Worm (Caenorhabditis elegans) whole organism, L4 larva: ENCODE measurements around the gene sqst-2.
A peak's percentile ranks its signal among the peaks of the same experiment; 100 is the strongest.

Experiments
- D1046.2 ChIP-seq: fragments of 200-800 bp; sonication (Bioruptor generic); IDR thresholded peaks from 2 replicates; pipeline ENCODE4 v1.3.6; 2022; ENCODE audit warnings: missing genetic modification characterization, missing compliant biosample characterization
- Y48G9A.11 ChIP-seq: fragments of 200-800 bp; sonication (Bioruptor generic); IDR thresholded peaks from 2 replicates; pipeline ENCODE4 v1.3.6; 2022; ENCODE audit warnings: missing genetic modification reagents, missing genetic modification characterization, missing compliant biosample characterization
- ZK337.2 ChIP-seq: fragments of 200-800 bp; sonication (Bioruptor generic); IDR thresholded peaks from 2 replicates; pipeline ENCODE4 v1.3.6; 2022; ENCODE audit warnings: missing genetic modification reagents, missing genetic modification characterization, missing compliant biosample characterization
- ZK546.5 ChIP-seq, 2 experiments: sonication (generic microtip); optimal IDR thresholded peaks; 2 replicates each; lab custom pipeline; 2017; ENCODE audit warnings: missing biosample characterization in 2 of 2, missing genetic modification characterization in 2 of 2
- aha-1 ChIP-seq: fragments of 150-350 bp; peaks from one replicate; lab custom pipeline; 2014; ENCODE audit warnings: missing biosample characterization, missing genetic modification characterization
- aly-2 ChIP-seq: sonication (generic microtip); optimal IDR thresholded peaks from 2 replicates; lab custom pipeline; 2018; ENCODE audit warnings: missing biosample characterization, missing genetic modification characterization
- arid-1 ChIP-seq: fragments of 200-800 bp; sonication (Bioruptor generic); conservative IDR thresholded peaks from 2 replicates; pipeline ENCODE4 v1.3.6; 2022; ENCODE audit warnings: missing genetic modification reagents, missing genetic modification characterization, missing compliant biosample characterization
- ceh-82 ChIP-seq: sonication (generic microtip); optimal IDR thresholded peaks from 2 replicates; lab custom pipeline; 2017; ENCODE audit warnings: missing biosample characterization, missing genetic modification characterization
- daf-16 ChIP-seq, 3 experiments: sonication (generic microtip); optimal IDR thresholded peaks; 2 replicates each; lab custom pipeline; 2016 to 2017; ENCODE audit warnings: missing genetic modification characterization in 3 of 3, missing genetic modification reagents in 3 of 3, mild to moderate bottlenecking in 2 of 3, missing compliant biosample characterization in 2 of 3, missing biosample characterization in 1 of 3, moderate library complexity in 1 of 3
- dmd-8 ChIP-seq: fragments of 200-800 bp; sonication (Bioruptor generic); IDR thresholded peaks from 2 replicates; pipeline ENCODE4 v1.3.6; 2022; ENCODE audit warnings: missing genetic modification characterization, missing compliant biosample characterization
- gei-8 ChIP-seq: fragments of 200-800 bp; sonication (Bioruptor generic); optimal IDR thresholded peaks from 2 replicates; lab custom pipeline; 2018; ENCODE audit warnings: mild to moderate bottlenecking, missing genetic modification characterization, missing compliant biosample characterization
- hlh-11 ChIP-seq: fragments of 200-800 bp; sonication (Bioruptor generic); optimal IDR thresholded peaks from 2 replicates; lab custom pipeline; 2018; ENCODE audit warnings: mild to moderate bottlenecking, missing genetic modification characterization, missing compliant biosample characterization
- lim-7 ChIP-seq: fragments of 200-800 bp; sonication (Bioruptor generic); IDR thresholded peaks from 2 replicates; pipeline ENCODE4 v1.3.6; 2022; ENCODE audit warnings: missing genetic modification characterization, missing compliant biosample characterization
- lin-1 ChIP-seq: fragments of 200-800 bp; sonication (Bioruptor generic); IDR thresholded peaks from 2 replicates; pipeline ENCODE4 v1.3.6; 2022; ENCODE audit warnings: missing genetic modification reagents, missing genetic modification characterization, missing compliant biosample characterization
- lin-13 ChIP-seq: fragments of 150-350 bp; optimal IDR thresholded peaks from 2 replicates; lab custom pipeline; 2014; ENCODE audit warnings: missing biosample characterization, missing genetic modification reagents, missing genetic modification characterization
- lin-29 ChIP-seq: fragments of 200-800 bp; sonication (Bioruptor generic); IDR thresholded peaks from 2 replicates; pipeline ENCODE4 v1.3.6; 2022; ENCODE audit warnings: missing genetic modification reagents, missing genetic modification characterization, missing compliant biosample characterization
- lir-3 ChIP-seq: sonication (generic microtip); optimal IDR thresholded peaks from 2 replicates; lab custom pipeline; 2016; ENCODE audit warnings: mild to moderate bottlenecking, missing genetic modification characterization, missing compliant biosample characterization
- lsy-2 ChIP-seq, 2 experiments: fragments of 150-350 bp in 1 of 2; sonication (generic microtip) in 1 of 2; optimal IDR thresholded peaks; 2 replicates each; lab custom pipeline; 2014 to 2017; ENCODE audit warnings: missing biosample characterization in 2 of 2, missing genetic modification characterization in 2 of 2
- madf-9 ChIP-seq: fragments of 200-800 bp; sonication (Bioruptor generic); conservative IDR thresholded peaks from 2 replicates; pipeline ENCODE4 v1.3.6; 2022; ENCODE audit warnings: missing genetic modification reagents, missing genetic modification characterization, missing compliant biosample characterization
- mdt-29 ChIP-seq: fragments of 200-800 bp; sonication (Bioruptor generic); IDR thresholded peaks from 2 replicates; pipeline ENCODE4 v1.3.6; 2022; ENCODE audit warnings: missing genetic modification reagents, missing genetic modification characterization, missing compliant biosample characterization
- nhr-6 ChIP-seq: fragments of 150-350 bp; optimal IDR thresholded peaks from 2 replicates; lab custom pipeline; 2014; ENCODE audit warnings: missing biosample characterization, missing genetic modification characterization
- nhr-77 ChIP-seq: fragments of 150-350 bp; optimal IDR thresholded peaks from 2 replicates; lab custom pipeline; 2014; ENCODE audit warnings: missing biosample characterization, missing genetic modification characterization
- php-3 ChIP-seq: fragments of 200-800 bp; sonication (Bioruptor generic); IDR thresholded peaks from 2 replicates; pipeline ENCODE4 v1.3.6; 2022; ENCODE audit warnings: missing genetic modification reagents, missing genetic modification characterization, missing compliant biosample characterization
- saeg-2 ChIP-seq: fragments of 200-800 bp; sonication (Bioruptor generic); IDR thresholded peaks from 2 replicates; pipeline ENCODE4 v1.3.6; 2022; ENCODE audit warnings: missing genetic modification reagents, missing genetic modification characterization, missing compliant biosample characterization
- snpc-4 ChIP-seq: fragments of 150-350 bp; optimal IDR thresholded peaks from 2 replicates; lab custom pipeline; 2014; ENCODE audit warnings: missing biosample characterization, missing genetic modification characterization
- spr-3 ChIP-seq: fragments of 200-800 bp; sonication (Bioruptor generic); optimal IDR thresholded peaks from 2 replicates; lab custom pipeline; 2018; ENCODE audit warnings: mild to moderate bottlenecking, missing genetic modification characterization, missing compliant biosample characterization
- tra-1 ChIP-seq: fragments of 200-800 bp; sonication (Bioruptor generic); IDR thresholded peaks from 2 replicates; pipeline ENCODE4 v1.3.6; 2022; ENCODE audit warnings: missing genetic modification reagents, missing genetic modification characterization, missing compliant biosample characterization
- unc-130 ChIP-seq: sonication (generic microtip); optimal IDR thresholded peaks from 2 replicates; lab custom pipeline; 2016; ENCODE audit warnings: missing genetic modification reagents, missing genetic modification characterization, missing compliant biosample characterization
- unc-62 ChIP-seq, 3 experiments: fragments of 150-350 bp in 1 of 3; sonication (generic microtip); optimal IDR thresholded peaks in 2 of 3; peaks in 1 of 3; 1 replicate in 1 of 3; 2 replicates in 2 of 3; lab custom pipeline; 2014 to 2017; ENCODE audit warnings: missing biosample characterization in 3 of 3, missing genetic modification characterization in 3 of 3, missing genetic modification reagents in 3 of 3, missing genotype in 1 of 3
- vab-7 ChIP-seq: fragments of 200-800 bp; sonication (Bioruptor generic); IDR thresholded peaks from 2 replicates; pipeline ENCODE4 v1.3.6; 2022; ENCODE audit warnings: missing genetic modification reagents, missing genetic modification characterization, missing compliant biosample characterization
- zip-11 ChIP-seq: fragments of 200-800 bp; sonication (Bioruptor generic); IDR thresholded peaks from 2 replicates; pipeline ENCODE4 v1.3.6; 2022; ENCODE audit warnings: missing genetic modification characterization, missing compliant biosample characterization
- zip-2 ChIP-seq: fragments of 150-350 bp; optimal IDR thresholded peaks from 2 replicates; lab custom pipeline; 2014; ENCODE audit warnings: missing biosample characterization, missing genetic modification characterization
- ztf-11 ChIP-seq: fragments of 150-350 bp; optimal IDR thresholded peaks from 2 replicates; lab custom pipeline; 2014; ENCODE audit warnings: missing biosample characterization, missing genetic modification characterization

Gene sqst-2

ce11 chrIV:7344020-7344419 lies 15.2 kb upstream of the sqst-2 start (continued):
- TF ChIP-seq spr-3 (GFP tag; lab: Kevin White, UChicago) (no peak), nhr-77 (tag; lab: Kevin White, UChicago) (peak; percentile 6), hlh-11 (tag; lab: Kevin White, UChicago) (peak; percentile 9), vab-7 (GFP tag; lab: Robert Waterston, UW) (peak; percentile 61; the same call in 1 of the 2 replicates), dmd-8 (GFP tag; lab: Robert Waterston, UW) (peak; percentile 82), Y48G9A.11 (GFP tag; lab: Robert Waterston, UW) (peak; percentile 26; the same call in 1 of the 2 replicates), aly-2 (no peak), D1046.2 (GFP tag; lab: Robert Waterston, UW) (peak; percentile 65; the same call in 1 of the 2 replicates), tra-1 (GFP tag; lab: Robert Waterston, UW) (peak; percentile 51; the same call in 1 of the 2 replicates)

ce11 chrIV:7342144-7342543 lies 13.4 kb upstream of the sqst-2 start:
- no peak for TF ChIP-seq lin-1 (GFP tag; lab: Robert Waterston, UW)
- peak in 1 of 2 experiments; percentile 86 for TF ChIP-seq unc-62 (GFP tag; optimal IDR thresholded peaks at IDR 0.05 in 1 of 2; lab: Kevin White, UChicago)
- TF ChIP-seq unc-62 (tag; optimal IDR thresholded peaks at IDR 0.05; lab: Kevin White, UChicago): no peak

ce11 chrIV:7339095-7339494 lies 10.3 kb upstream of the sqst-2 start:
- TF ChIP-seq snpc-4 (tag; lab: Kevin White, UChicago) (no peak), aha-1 (tag; lab: Kevin White, UChicago) (peak; percentile 96), lin-13 (GFP tag; lab: Kevin White, UChicago) (no peak), lim-7 (no peak), php-3 (GFP tag; lab: Robert Waterston, UW) (no peak), arid-1 (GFP tag; lab: Robert Waterston, UW) (no peak)

- TF ChIP-seq ZK546.5 (tag; optimal IDR thresholded peaks at IDR 0.05; lab: Kevin White, UChicago): no peak
- TF ChIP-seq unc-130 (GFP tag; lab: Kevin White, UChicago): no peak
- peak; percentile 95 for TF ChIP-seq aha-1 (tag; lab: Kevin White, UChicago)
- peak in 1 of 2 experiments; percentile 70 for TF ChIP-seq unc-62 (GFP tag; optimal IDR thresholded peaks at IDR 0.05 in 1 of 2; lab: Kevin White, UChicago)
- TF ChIP-seq unc-62 (tag; optimal IDR thresholded peaks at IDR 0.05; lab: Kevin White, UChicago): no peak
These were observed 9.3 kb upstream of the sqst-2 start for ce11 chrIV:7338042-7338441.

ce11 chrIV:7332695-7333094 lies 3.9 kb upstream of the sqst-2 start, which contains the start of gene ocr-4:
TSS of gene ocr-4 (minus strand) at chrIV:7332795.
- no peak for TF ChIP-seq daf-16 (GFP tag; optimal IDR thresholded peaks at IDR 0.05; lab: Kevin White, UChicago)
- no peak for TF ChIP-seq daf-16 (tag; optimal IDR thresholded peaks at IDR 0.05; lab: Kevin White, UChicago)
- TF ChIP-seq ZK337.2 (GFP tag; lab: Robert Waterston, UW): no peak
- TF ChIP-seq saeg-2 (GFP tag; lab: Robert Waterston, UW): no peak
- TF ChIP-seq ceh-82 (tag; lab: Kevin White, UChicago): no peak
- no peak for TF ChIP-seq mdt-29 (GFP tag; lab: Robert Waterston, UW)
- no peak for TF ChIP-seq zip-2 (tag; lab: Kevin White, UChicago)
- no peak for TF ChIP-seq madf-9 (GFP tag; lab: Robert Waterston, UW)
- no peak for TF ChIP-seq nhr-6 (tag; lab: Kevin White, UChicago)
- no peak for TF ChIP-seq zip-11 (GFP tag; lab: Robert Waterston, UW)
- TF ChIP-seq lir-3 (tag; lab: Kevin White, UChicago): no peak
- TF ChIP-seq lsy-2 (tag; optimal IDR thresholded peaks at IDR 0.05; lab: Kevin White, UChicago): no peak
- no peak for TF ChIP-seq gei-8 (GFP tag; lab: Kevin White, UChicago)
- no peak for TF ChIP-seq ztf-11 (tag; lab: Kevin White, UChicago)
- no peak for TF ChIP-seq lin-29 (GFP tag; lab: Robert Waterston, UW)
